Fruit fly (Drosophila melanogaster) whole organism, embryonic: Measurements from ENCODE around the gene CG15196.

Experiments
- Abd-B ChIP-seq: fragments of 200-800 bp; sonication (Bioruptor generic); optimal IDR thresholded peaks from 2 replicates; lab custom pipeline; 2018; ENCODE audit warnings: missing biosample characterization, mild to moderate bottlenecking, missing genetic modification characterization, moderate library complexity
- B-H2 ChIP-seq: fragments of 200-800 bp; sonication (Bioruptor generic); optimal IDR thresholded peaks from 2 replicates; lab custom pipeline; 2018; ENCODE audit warnings: missing biosample characterization, mild to moderate bottlenecking, missing genetic modification characterization
- Bteb2 ChIP-seq: fragments of 200-800 bp; sonication (Bioruptor generic); optimal IDR thresholded peaks from 2 replicates; lab custom pipeline; 2016; ENCODE audit warnings: missing biosample characterization, missing genetic modification characterization
- CG11456 ChIP-seq: fragments of 200-800 bp; sonication (Bioruptor generic); IDR thresholded peaks from 3 replicates; pipeline ENCODE4 v1.3.6; 2022; ENCODE audit warnings: missing biosample characterization, missing genetic modification characterization
- CG11504 ChIP-seq: fragments of 200-800 bp; sonication (Bioruptor generic); optimal IDR thresholded peaks from 3 replicates; lab custom pipeline; 2019; ENCODE audit warnings: missing biosample characterization, mild to moderate bottlenecking, missing genetic modification characterization, moderate library complexity
- CG13123 ChIP-seq: fragments of 200-800 bp; sonication (Bioruptor generic); optimal IDR thresholded peaks from 2 replicates; lab custom pipeline; 2016; ENCODE audit warnings: missing biosample characterization, missing genetic modification characterization
- CG13775 ChIP-seq: fragments of 200-800 bp; sonication (Bioruptor generic); optimal IDR thresholded peaks from 3 replicates; lab custom pipeline; 2017; ENCODE audit warnings: missing biosample characterization, mild to moderate bottlenecking, missing genetic modification characterization
- CG14860 ChIP-seq: fragments of 200-800 bp; sonication (Bioruptor generic); IDR thresholded peaks from 3 replicates; pipeline ENCODE4 v1.3.6; 2022; ENCODE audit warnings: missing biosample characterization, missing genetic modification characterization; ENCODE audit not compliant: partially characterized antibody
- CG15269 ChIP-seq: fragments of 200-800 bp; sonication (Bioruptor generic); optimal IDR thresholded peaks from 2 replicates; lab custom pipeline; 2018; ENCODE audit warnings: missing biosample characterization, mild to moderate bottlenecking, missing genetic modification characterization, moderate library complexity
- CG2120 ChIP-seq: fragments of 200-800 bp; sonication (Bioruptor generic); optimal IDR thresholded peaks from 3 replicates; lab custom pipeline; 2016; ENCODE audit warnings: missing biosample characterization, missing genetic modification characterization
- CG3407 ChIP-seq: fragments of 200-800 bp; sonication (Bioruptor generic); optimal IDR thresholded peaks from 2 replicates; lab custom pipeline; 2018; ENCODE audit warnings: missing biosample characterization, mild to moderate bottlenecking, missing genetic modification characterization
- CG4424 ChIP-seq: fragments of 200-800 bp; sonication (Bioruptor generic); optimal IDR thresholded peaks from 3 replicates; lab custom pipeline; 2016; ENCODE audit warnings: missing biosample characterization, missing genetic modification characterization
- CG6175 ChIP-seq: fragments of 200-800 bp; sonication (Bioruptor generic); IDR thresholded peaks from 3 replicates; pipeline ENCODE4 v1.3.6; 2022; ENCODE audit warnings: missing biosample characterization, missing genetic modification characterization
- CG7745 ChIP-seq: fragments of 200-800 bp; sonication (Bioruptor generic); optimal IDR thresholded peaks from 2 replicates; lab custom pipeline; 2018; ENCODE audit warnings: missing biosample characterization, mild to moderate bottlenecking, missing genetic modification characterization, moderate library complexity
- CG8944 ChIP-seq: fragments of 200-800 bp; sonication (Bioruptor generic); optimal IDR thresholded peaks from 3 replicates; lab custom pipeline; 2016; ENCODE audit warnings: missing biosample characterization, missing genetic modification characterization
- CG9215 ChIP-seq: fragments of 200-800 bp; sonication (Bioruptor generic); IDR thresholded peaks from 2 replicates; pipeline ENCODE4 v1.3.6; 2022; ENCODE audit warnings: missing biosample characterization, missing genetic modification characterization
- CrebB ChIP-seq: fragments of 200-800 bp; sonication (Bioruptor generic); optimal IDR thresholded peaks from 3 replicates; lab custom pipeline; 2018; ENCODE audit warnings: missing biosample characterization, mild to moderate bottlenecking, missing genetic modification characterization
- D19A ChIP-seq: fragments of 200-800 bp; optimal IDR thresholded peaks from 3 replicates; lab custom pipeline; 2019; ENCODE audit warnings: missing biosample characterization, mild to moderate bottlenecking, missing genetic modification characterization, moderate library complexity
- Doc2 ChIP-seq: fragments of 200-800 bp; sonication (Bioruptor generic); IDR thresholded peaks from 2 replicates; pipeline ENCODE4 v1.3.6; 2022; ENCODE audit warnings: missing biosample characterization, missing genetic modification characterization
- Doc3 ChIP-seq: fragments of 200-800 bp; sonication (Bioruptor generic); IDR thresholded peaks from 3 replicates; pipeline ENCODE4 v1.3.6; 2022; ENCODE audit warnings: missing biosample characterization, missing genetic modification characterization; ENCODE audit not compliant: partially characterized antibody
- Fer1 ChIP-seq: fragments of 200-800 bp; sonication (Bioruptor generic); optimal IDR thresholded peaks from 2 replicates; lab custom pipeline; 2017; ENCODE audit warnings: missing biosample characterization, mild to moderate bottlenecking, missing genetic modification characterization
- HLH3B ChIP-seq: fragments of 200-800 bp; sonication (Bioruptor generic); IDR thresholded peaks from 2 replicates; pipeline ENCODE4 v1.3.6; 2022; ENCODE audit warnings: missing biosample characterization, missing genetic modification characterization
- HLH54F ChIP-seq: fragments of 200-800 bp; sonication (Bioruptor generic); optimal IDR thresholded peaks from 3 replicates; lab custom pipeline; 2016; ENCODE audit warnings: missing biosample characterization, missing genetic modification characterization
- Hmx ChIP-seq: fragments of 200-800 bp; sonication (Bioruptor generic); optimal IDR thresholded peaks from 2 replicates; lab custom pipeline; 2016; ENCODE audit warnings: missing biosample characterization, missing genetic modification characterization
- MESR4 ChIP-seq: fragments of 200-800 bp; sonication (Bioruptor generic); optimal IDR thresholded peaks from 2 replicates; lab custom pipeline; 2018; ENCODE audit warnings: missing biosample characterization, mild to moderate bottlenecking, missing genetic modification characterization, moderate library complexity
- Rx ChIP-seq: fragments of 200-800 bp; sonication (Bioruptor generic); IDR thresholded peaks from 2 replicates; pipeline ENCODE4 v1.3.6; 2022; ENCODE audit warnings: missing biosample characterization, missing genetic modification characterization
- Sin3A ChIP-seq: fragments of >200 bp; optimal IDR thresholded peaks from 2 replicates; lab custom pipeline; 2018
- Taf1 ChIP-seq: fragments of 200-800 bp; sonication (Bioruptor generic); IDR thresholded peaks from 2 replicates; pipeline ENCODE4 v1.3.6; 2022; ENCODE audit warnings: missing biosample characterization, missing genetic modification characterization
- bab2 ChIP-seq: fragments of 200-800 bp; sonication (Bioruptor generic); optimal IDR thresholded peaks from 2 replicates; lab custom pipeline; 2016; ENCODE audit warnings: missing biosample characterization, missing genetic modification characterization
- caup ChIP-seq: fragments of 200-800 bp; sonication (Bioruptor generic); optimal IDR thresholded peaks from 3 replicates; lab custom pipeline; 2017; ENCODE audit warnings: missing biosample characterization, mild to moderate bottlenecking, missing genetic modification characterization, moderate library complexity; ENCODE audit not compliant: severe bottlenecking
- dati ChIP-seq: fragments of 200-800 bp; sonication (Bioruptor generic); IDR thresholded peaks from 2 replicates; pipeline ENCODE4 v1.3.6; 2022; ENCODE audit warnings: missing biosample characterization, missing genetic modification characterization
- dimm ChIP-seq: fragments of 200-800 bp; sonication (Bioruptor generic); IDR thresholded peaks from 2 replicates; pipeline ENCODE4 v1.3.6; 2022; ENCODE audit warnings: missing biosample characterization, missing genetic modification characterization
- ftz-f1 ChIP-seq: fragments of 200-800 bp; sonication (Bioruptor generic); optimal IDR thresholded peaks from 2 replicates; lab custom pipeline; 2016; ENCODE audit warnings: missing biosample characterization, missing genetic modification characterization
- gem ChIP-seq: fragments of 200-800 bp; sonication (Bioruptor generic); optimal IDR thresholded peaks from 2 replicates; lab custom pipeline; 2019; ENCODE audit warnings: missing biosample characterization, mild to moderate bottlenecking, missing genetic modification characterization, moderate library complexity
- hkb ChIP-seq, 2 experiments: fragments of 200-800 bp in 1 of 2; fragments of >200 bp in 1 of 2; sonication (Bioruptor generic) in 1 of 2; IDR thresholded peaks in 1 of 2; optimal IDR thresholded peaks in 1 of 2; 2 replicates each; pipeline versions ENCODE4 v1.3.6 to Lab custom; 2017 to 2022; ENCODE audit warnings: missing biosample characterization in 1 of 2, missing genetic modification characterization in 1 of 2
- ken ChIP-seq: fragments of 200-800 bp; sonication (Bioruptor generic); IDR thresholded peaks from 3 replicates; pipeline ENCODE4 v1.3.6; 2022; ENCODE audit warnings: missing biosample characterization, missing genetic modification characterization
- klu ChIP-seq: fragments of 200-800 bp; sonication (Bioruptor generic); IDR thresholded peaks from 2 replicates; pipeline ENCODE4 v1.3.6; 2022; ENCODE audit warnings: missing biosample characterization, missing genetic modification characterization
- lab ChIP-seq: fragments of 200-800 bp; sonication (Bioruptor generic); optimal IDR thresholded peaks from 3 replicates; lab custom pipeline; 2017; ENCODE audit warnings: missing biosample characterization, missing genetic modification characterization, mild to moderate bottlenecking, moderate library complexity, missing genetic modification reagents
- luna ChIP-seq: fragments of 200-800 bp; sonication (Bioruptor generic); optimal IDR thresholded peaks from 2 replicates; lab custom pipeline; 2016; ENCODE audit warnings: missing biosample characterization, missing genetic modification characterization
- maf-S ChIP-seq: fragments of 200-800 bp; sonication (Bioruptor generic); optimal IDR thresholded peaks from 2 replicates; lab custom pipeline; 2016; ENCODE audit warnings: missing biosample characterization, missing genetic modification characterization
- oc ChIP-seq: fragments of 200-800 bp; sonication (Bioruptor generic); optimal IDR thresholded peaks from 2 replicates; lab custom pipeline; 2018; ENCODE audit warnings: missing biosample characterization, mild to moderate bottlenecking, missing genetic modification characterization, moderate library complexity
- rib ChIP-seq: fragments of 200-800 bp; sonication (Bioruptor generic); IDR thresholded peaks from 2 replicates; pipeline ENCODE4 v1.3.6; 2022; ENCODE audit warnings: missing biosample characterization, missing genetic modification characterization
- sim ChIP-seq: fragments of 200-800 bp; sonication (Bioruptor generic); IDR thresholded peaks from 2 replicates; pipeline ENCODE4 v1.3.6; 2022; ENCODE audit warnings: missing biosample characterization, missing genetic modification characterization
- slp2 ChIP-seq: fragments of 200-800 bp; sonication (Bioruptor generic); optimal IDR thresholded peaks from 2 replicates; lab custom pipeline; 2016; ENCODE audit warnings: missing biosample characterization, missing genetic modification characterization
- sob ChIP-seq: fragments of 200-800 bp; sonication (Bioruptor generic); IDR thresholded peaks from 2 replicates; pipeline ENCODE4 v1.3.6; 2022; ENCODE audit warnings: missing biosample characterization, missing genetic modification characterization
- sug ChIP-seq: fragments of 200-800 bp; optimal IDR thresholded peaks from 2 replicates; lab custom pipeline; 2019; ENCODE audit warnings: missing biosample characterization, mild to moderate bottlenecking, missing genetic modification characterization, moderate library complexity
- tup ChIP-seq: fragments of 200-800 bp; sonication (Bioruptor generic); optimal IDR thresholded peaks from 2 replicates; lab custom pipeline; 2016; ENCODE audit warnings: missing biosample characterization, mild to moderate bottlenecking, missing genetic modification characterization, moderate library complexity
- usp ChIP-seq: fragments of >200 bp; optimal IDR thresholded peaks from 2 replicates; lab custom pipeline; 2017; ENCODE audit warnings: missing biosample characterization, missing genetic modification characterization
- vvl ChIP-seq: fragments of 200-800 bp; sonication (Bioruptor generic); IDR thresholded peaks from 2 replicates; pipeline ENCODE4 v1.3.6; 2022; ENCODE audit warnings: missing biosample characterization, missing genetic modification characterization
- yki ChIP-seq: fragments of >200 bp; optimal IDR thresholded peaks from 3 replicates; lab custom pipeline; 2018
- zfh1 ChIP-seq: fragments of 200-800 bp; sonication (Bioruptor generic); IDR thresholded peaks from 3 replicates; pipeline ENCODE4 v1.3.6; 2022; ENCODE audit warnings: missing biosample characterization, missing genetic modification characterization

Gene CG15196

dm6 chrX:11452846-11453391 lies 43.2 kb downstream of the CG15196 start (continued):
- TF ChIP-seq CG7745 (tag; lab: Kevin White, UChicago) (no peak), CG15269 (peak; percentile 72), Abd-B (peak; percentile 65), vvl (GFP tag; lab: Robert Waterston, UW) (peak; percentile 95), CG14860 (GFP tag; lab: Robert Waterston, UW) (no peak), ftz-f1 (GFP tag; lab: Kevin White, UChicago) (peak; percentile 24), CrebB (tag; lab: Kevin White, UChicago) (peak; percentile 35), bab2 (GFP tag; lab: Kevin White, UChicago) (peak; percentile 85), Taf1 (GFP tag; lab: Robert Waterston, UW) (peak; percentile 75), Fer1 (GFP tag; lab: Kevin White, UChicago) (peak; percentile 84), Doc2 (no peak; the same call in 1 of the 2 replicates), rib (GFP tag; lab: Robert Waterston, UW) (peak; percentile 71), lab (GFP tag; lab: Kevin White, UChicago) (peak; percentile 88), CG6175 (GFP tag; lab: Robert Waterston, UW) (0 out of 3 replicates have a peak, but pooled peaks have one; percentile 24), Bteb2 (GFP tag; lab: Kevin White, UChicago) (peak; percentile 49), klu (GFP tag; lab: Robert Waterston, UW) (peak; percentile 39; the same call in 1 of the 2 replicates), HLH54F (GFP tag; lab: Kevin White, UChicago) (peak; percentile 59), sim (GFP tag; lab: Robert Waterston, UW) (peak; percentile 70), D19A (peak; percentile 60), Hmx (GFP tag; lab: Kevin White, UChicago) (no peak), yki (no peak), zfh1 (GFP tag; lab: Robert Waterston, UW) (peak; percentile 89), gem (tag; lab: Kevin White, UChicago) (peak; percentile 82), CG9215 (GFP tag; lab: Robert Waterston, UW) (peak; percentile 65), sug (tag; lab: Kevin White, UChicago) (peak; percentile 14), luna (GFP tag; lab: Kevin White, UChicago) (peak; percentile 19), slp2 (GFP tag; lab: Kevin White, UChicago) (peak; percentile 76), oc (peak; percentile 66), tup (GFP tag; lab: Kevin White, UChicago) (no peak), CG3407 (GFP tag; lab: Kevin White, UChicago) (peak; percentile 42), Doc3 (no peak), sob (peak; percentile 78), MESR4 (GFP tag; lab: Kevin White, UChicago) (peak; percentile 15), CG11504 (tag; lab: Kevin White, UChicago) (peak; percentile 80), CG13123 (GFP tag; lab: Kevin White, UChicago) (peak; percentile 7), dati (GFP tag; lab: Robert Waterston, UW) (peak; percentile 64; the same call in 1 of the 2 replicates), Sin3A (lab: Kevin White, UChicago) (no peak), CG2120 (peak; percentile 82), Rx (peak; percentile 76), CG11456 (peak; percentile 83), dimm (GFP tag; lab: Robert Waterston, UW) (peak; percentile 78; the same call in 1 of the 2 replicates), HLH3B (GFP tag; lab: Robert Waterston, UW) (peak; percentile 83), hkb (optimal IDR thresholded peaks at IDR 0.05; lab: Kevin White, UChicago) (no peak), hkb (GFP tag; IDR thresholded peaks at IDR 0.05; lab: Robert Waterston, UW) (peak; percentile 89), maf-S (GFP tag; lab: Kevin White, UChicago) (peak; percentile 31), B-H2 (GFP tag; lab: Kevin White, UChicago) (no peak), caup (GFP tag; lab: Kevin White, UChicago) (peak; percentile 77), ken (GFP tag; lab: Robert Waterston, UW) (peak; percentile 89), CG8944 (GFP tag; lab: Kevin White, UChicago) (peak; percentile 41), CG4424 (GFP tag; lab: Kevin White, UChicago) (peak; percentile 63), usp (no peak), CG13775 (peak; percentile 46)
